Fruit fly (Drosophila melanogaster) whole organism, embryonic: ENCODE results near the gene CG45049.
A peak's percentile ranks its signal among the peaks of the same experiment; 100 is the strongest.

Experiments used
- BtbVII ChIP-seq: fragments of 200-800 bp; sonication (Bioruptor generic); optimal IDR thresholded peaks from 3 replicates; lab custom pipeline; 2017; ENCODE audit warnings: missing biosample characterization, mild to moderate bottlenecking, missing genetic modification characterization
- CG10366 ChIP-seq: fragments of 200-800 bp; sonication (Bioruptor generic); IDR thresholded peaks from 2 replicates; pipeline ENCODE4 v1.3.6; 2022; ENCODE audit warnings: missing biosample characterization, missing genetic modification characterization
- CG11695 ChIP-seq: fragments of 200-800 bp; sonication (Bioruptor generic); IDR thresholded peaks from 3 replicates; pipeline ENCODE4 v1.3.6; 2022; ENCODE audit warnings: missing biosample characterization, missing genetic modification characterization
- CG11723 ChIP-seq: fragments of 200-800 bp; sonication (Bioruptor generic); optimal IDR thresholded peaks from 2 replicates; lab custom pipeline; 2017; ENCODE audit warnings: missing biosample characterization, mild to moderate bottlenecking, missing genetic modification characterization
- CG12155 ChIP-seq: fragments of 200-800 bp; sonication (Bioruptor generic); optimal IDR thresholded peaks from 3 replicates; lab custom pipeline; 2016; ENCODE audit warnings: missing biosample characterization, missing genetic modification characterization
- CG12219 ChIP-seq: fragments of 200-800 bp; sonication (Bioruptor generic); optimal IDR thresholded peaks from 3 replicates; lab custom pipeline; 2018; ENCODE audit warnings: missing biosample characterization, mild to moderate bottlenecking, missing genetic modification characterization
- CG12299 ChIP-seq: fragments of 200-800 bp; sonication (Bioruptor generic); optimal IDR thresholded peaks from 2 replicates; lab custom pipeline; 2018; ENCODE audit warnings: missing biosample characterization, mild to moderate bottlenecking, missing genetic modification characterization
- CG12942 ChIP-seq: fragments of 200-800 bp; sonication (Bioruptor generic); optimal IDR thresholded peaks from 3 replicates; lab custom pipeline; 2016; ENCODE audit warnings: missing biosample characterization, missing genetic modification characterization
- CG1529 ChIP-seq: fragments of 200-800 bp; sonication (Bioruptor generic); optimal IDR thresholded peaks from 3 replicates; lab custom pipeline; 2018; ENCODE audit warnings: missing biosample characterization, missing genetic modification characterization
- CG15479 ChIP-seq: fragments of 200-800 bp; sonication (Bioruptor generic); optimal IDR thresholded peaks from 3 replicates; lab custom pipeline; 2019; ENCODE audit warnings: missing biosample characterization, mild to moderate bottlenecking, missing genetic modification characterization, moderate library complexity
- CG15601 ChIP-seq: fragments of 200-800 bp; sonication (Bioruptor generic); optimal IDR thresholded peaks from 3 replicates; lab custom pipeline; 2019; ENCODE audit warnings: missing biosample characterization, mild to moderate bottlenecking, missing genetic modification characterization, moderate library complexity
- CG17186 ChIP-seq: fragments of 200-800 bp; sonication (Bioruptor generic); optimal IDR thresholded peaks from 3 replicates; lab custom pipeline; 2017; ENCODE audit warnings: missing biosample characterization, missing genetic modification reagents, missing genetic modification characterization
- CG17612 ChIP-seq: fragments of 200-800 bp; sonication (Bioruptor generic); IDR thresholded peaks from 2 replicates; pipeline ENCODE4 v1.3.6; 2022; ENCODE audit warnings: missing biosample characterization, missing genetic modification characterization
- CG18619 ChIP-seq: fragments of 200-800 bp; sonication (Bioruptor generic); optimal IDR thresholded peaks from 3 replicates; lab custom pipeline; 2017; ENCODE audit warnings: missing biosample characterization, mild to moderate bottlenecking, missing genetic modification characterization
- CG2875 ChIP-seq: fragments of 200-800 bp; sonication (Bioruptor generic); optimal IDR thresholded peaks from 2 replicates; lab custom pipeline; 2017; ENCODE audit warnings: missing biosample characterization, mild to moderate bottlenecking, missing genetic modification characterization, missing genetic modification reagents
- CG30403 ChIP-seq: fragments of 200-800 bp; sonication (Bioruptor generic); optimal IDR thresholded peaks from 3 replicates; lab custom pipeline; 2016; ENCODE audit warnings: missing biosample characterization, missing genetic modification characterization
- CG3281 ChIP-seq: fragments of 200-800 bp; sonication (Bioruptor generic); optimal IDR thresholded peaks from 3 replicates; lab custom pipeline; 2017; ENCODE audit warnings: missing biosample characterization, mild to moderate bottlenecking, missing genetic modification characterization
- CG34224 ChIP-seq: fragments of 200-800 bp; sonication (Bioruptor generic); IDR thresholded peaks from 3 replicates; pipeline ENCODE4 v1.3.6; 2022; ENCODE audit warnings: missing biosample characterization, missing genetic modification characterization; ENCODE audit not compliant: partially characterized antibody
- CG34376 ChIP-seq: fragments of 200-800 bp; sonication (Bioruptor generic); optimal IDR thresholded peaks from 2 replicates; lab custom pipeline; 2018; ENCODE audit warnings: missing biosample characterization, mild to moderate bottlenecking, missing genetic modification characterization
- CG7556 ChIP-seq: fragments of 200-800 bp; sonication (Bioruptor generic); optimal IDR thresholded peaks from 2 replicates; lab custom pipeline; 2017; ENCODE audit warnings: missing biosample characterization, mild to moderate bottlenecking, missing genetic modification characterization
- CG7839 ChIP-seq: fragments of 200-800 bp; sonication (Bioruptor generic); optimal IDR thresholded peaks from 3 replicates; lab custom pipeline; 2018; ENCODE audit warnings: missing biosample characterization, mild to moderate bottlenecking, missing genetic modification characterization, moderate library complexity
- CG7963 ChIP-seq: fragments of 200-800 bp; sonication (Bioruptor generic); IDR thresholded peaks from 3 replicates; pipeline ENCODE4 v1.3.6; 2022; ENCODE audit warnings: missing biosample characterization, missing genetic modification characterization; ENCODE audit not compliant: partially characterized antibody
- CoRest ChIP-seq: fragments of 200-800 bp; sonication (Bioruptor generic); optimal IDR thresholded peaks from 3 replicates; lab custom pipeline; 2018; ENCODE audit warnings: missing biosample characterization, mild to moderate bottlenecking, missing genetic modification characterization, moderate library complexity
- D19B ChIP-seq: fragments of 200-800 bp; sonication (Bioruptor generic); optimal IDR thresholded peaks from 2 replicates; lab custom pipeline; 2017; ENCODE audit warnings: missing biosample characterization, mild to moderate bottlenecking, missing genetic modification characterization
- Dip2 ChIP-seq: fragments of 200-800 bp; sonication (Bioruptor generic); IDR thresholded peaks from 2 replicates; pipeline ENCODE4 v1.3.6; 2022; ENCODE audit warnings: missing biosample characterization, missing genetic modification characterization
- Dref ChIP-seq: fragments of 200-800 bp; sonication (Bioruptor generic); IDR thresholded peaks from 2 replicates; pipeline ENCODE4 v1.3.6; 2022; ENCODE audit warnings: missing biosample characterization, missing genetic modification characterization
- Ets97D ChIP-seq: fragments of 200-800 bp; sonication (Bioruptor generic); optimal IDR thresholded peaks from 3 replicates; lab custom pipeline; 2016; ENCODE audit warnings: missing biosample characterization, missing genetic modification characterization
- H2.0 ChIP-seq: fragments of 200-800 bp; sonication (Bioruptor generic); IDR thresholded peaks from 2 replicates; pipeline ENCODE4 v1.3.6; 2022; ENCODE audit warnings: missing biosample characterization, missing genetic modification characterization
- Sry-β ChIP-seq: fragments of 200-800 bp; sonication (Bioruptor generic); optimal IDR thresholded peaks from 2 replicates; lab custom pipeline; 2018; ENCODE audit warnings: missing biosample characterization, mild to moderate bottlenecking, missing genetic modification characterization, moderate library complexity
- Sry-δ ChIP-seq: fragments of 200-800 bp; sonication (Bioruptor generic); optimal IDR thresholded peaks from 2 replicates; lab custom pipeline; 2016; ENCODE audit warnings: missing biosample characterization, missing genetic modification characterization
- amos ChIP-seq: fragments of 200-800 bp; sonication (Bioruptor generic); IDR thresholded peaks from 2 replicates; pipeline ENCODE4 v1.3.6; 2022; ENCODE audit warnings: missing biosample characterization, missing genetic modification characterization; ENCODE audit not compliant: partially characterized antibody
- chif ChIP-seq, 2 experiments: fragments of 200-800 bp; sonication (Bioruptor generic); optimal IDR thresholded peaks; 3 replicates each; lab custom pipeline; 2016; ENCODE audit warnings: missing biosample characterization in 2 of 2, missing genetic modification characterization in 2 of 2
- ci ChIP-seq: fragments of 200-800 bp; sonication (Bioruptor generic); IDR thresholded peaks from 3 replicates; pipeline ENCODE4 v1.3.6; 2022; ENCODE audit warnings: missing biosample characterization, missing genetic modification characterization
- eve ChIP-seq, 2 experiments: fragments of >200 bp; optimal IDR thresholded peaks; 2 replicates each; lab custom pipeline; 2017; ENCODE audit warnings: missing biosample characterization in 2 of 2, missing genetic modification characterization in 2 of 2
- fd3F ChIP-seq: fragments of 200-800 bp; sonication (Bioruptor generic); optimal IDR thresholded peaks from 2 replicates; lab custom pipeline; 2018; ENCODE audit warnings: missing biosample characterization, mild to moderate bottlenecking, missing genetic modification characterization, moderate library complexity
- grau ChIP-seq: fragments of 200-800 bp; optimal IDR thresholded peaks from 3 replicates; lab custom pipeline; 2019; ENCODE audit warnings: missing biosample characterization, mild to moderate bottlenecking, missing genetic modification characterization, moderate library complexity
- gsb-n ChIP-seq: fragments of 200-800 bp; sonication (Bioruptor generic); optimal IDR thresholded peaks from 3 replicates; lab custom pipeline; 2018; ENCODE audit warnings: missing biosample characterization, mild to moderate bottlenecking, missing genetic modification characterization
- her ChIP-seq: fragments of 200-800 bp; sonication (Bioruptor generic); optimal IDR thresholded peaks from 2 replicates; lab custom pipeline; 2016; ENCODE audit warnings: missing biosample characterization, missing genetic modification characterization
- jumu ChIP-seq: fragments of 200-800 bp; sonication (Bioruptor generic); optimal IDR thresholded peaks from 3 replicates; lab custom pipeline; 2016; ENCODE audit warnings: missing biosample characterization, missing genetic modification characterization
- lola ChIP-seq, 3 experiments: fragments of >200 bp in 2 of 3; fragments of 200-800 bp in 1 of 3; sonication (Bioruptor generic) in 1 of 3; optimal IDR thresholded peaks; 2 replicates each; lab custom pipeline; 2017 to 2019; ENCODE audit warnings: missing biosample characterization in 3 of 3, missing genetic modification characterization in 3 of 3, mild to moderate bottlenecking in 1 of 3, moderate library complexity in 1 of 3
- odd ChIP-seq: fragments of 200-800 bp; sonication (Bioruptor generic); optimal IDR thresholded peaks from 2 replicates; lab custom pipeline; 2017; ENCODE audit warnings: missing biosample characterization, mild to moderate bottlenecking, missing genetic modification characterization
- p53 ChIP-seq: fragments of 200-800 bp; sonication (Bioruptor generic); optimal IDR thresholded peaks from 2 replicates; lab custom pipeline; 2016; ENCODE audit warnings: missing biosample characterization, missing genetic modification characterization
- sc ChIP-seq, 3 experiments: fragments of >200 bp in 2 of 3; fragments of 200-800 bp in 1 of 3; sonication (Bioruptor generic) in 1 of 3; optimal IDR thresholded peaks; 2 replicates in 2 of 3; 3 replicates in 1 of 3; lab custom pipeline; 2017; ENCODE audit warnings: mild to moderate bottlenecking in 1 of 3, missing biosample characterization in 1 of 3, missing genetic modification characterization in 1 of 3, missing genetic modification reagents in 1 of 3
- sisA ChIP-seq: fragments of 200-800 bp; sonication (Bioruptor generic); IDR thresholded peaks from 2 replicates; pipeline ENCODE4 v1.3.6; 2022; ENCODE audit warnings: missing biosample characterization, missing genetic modification characterization
- tin ChIP-seq: fragments of 200-800 bp; sonication (Bioruptor generic); optimal IDR thresholded peaks from 3 replicates; lab custom pipeline; 2016; ENCODE audit warnings: missing biosample characterization, missing genetic modification characterization
- twi ChIP-seq: fragments of 200-800 bp; optimal IDR thresholded peaks from 2 replicates; lab custom pipeline; 2019; ENCODE audit warnings: missing biosample characterization, mild to moderate bottlenecking, missing genetic modification characterization, moderate library complexity
- vnd ChIP-seq: fragments of 200-800 bp; sonication (Bioruptor generic); IDR thresholded peaks from 3 replicates; pipeline ENCODE4 v1.3.6; 2022; ENCODE audit warnings: missing biosample characterization, missing genetic modification characterization; ENCODE audit not compliant: partially characterized antibody
- vvl ChIP-seq: fragments of 200-800 bp; sonication (Bioruptor generic); IDR thresholded peaks from 2 replicates; pipeline ENCODE4 v1.3.6; 2022; ENCODE audit warnings: missing biosample characterization, missing genetic modification characterization

The CG45049 gene

DNA sequence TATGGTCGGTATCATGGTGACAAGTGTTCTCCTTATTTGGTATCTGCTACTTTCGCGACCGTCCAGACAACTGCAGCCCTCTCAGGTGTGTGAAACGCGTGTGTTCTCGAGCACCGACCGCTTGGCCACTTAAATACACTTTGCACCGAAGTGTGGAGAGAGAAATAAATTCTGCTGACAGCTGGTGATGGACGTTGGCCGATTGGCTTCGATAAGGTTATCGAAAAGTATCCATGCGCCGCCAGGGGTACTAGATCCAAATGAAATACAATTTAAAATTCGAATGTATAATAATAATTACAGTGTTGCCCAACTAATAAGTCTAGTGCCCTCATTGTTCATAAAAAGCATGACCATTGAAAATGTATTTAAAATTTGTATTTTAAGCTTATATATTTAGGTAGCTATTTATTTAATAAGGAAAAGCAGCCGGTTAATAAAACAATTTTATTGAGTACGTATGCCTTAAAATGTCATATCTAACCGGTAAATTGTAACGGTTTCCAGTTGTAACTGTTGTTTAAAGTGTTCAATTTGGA, 40.4 kb upstream of the CG45049 start, which contains the start of the genes Gclm and CG17625 (continued):
- TF ChIP-seq CG7963 = peak; percentile 62
- no peak for TF ChIP-seq odd (GFP tag; lab: Kevin White, UChicago)
- peak; percentile 77 for TF ChIP-seq Ets97D (GFP tag; lab: Kevin White, UChicago)
- peak; percentile 3 for TF ChIP-seq jumu (GFP tag; lab: Kevin White, UChicago)
- TF ChIP-seq CG2875 = no peak
- TF ChIP-seq CG7839 = peak; percentile 53
- peak; percentile 22; the same call in 1 of the 2 replicates for TF ChIP-seq sisA (GFP tag; lab: Robert Waterston, UW)
- peak; percentile 41 for TF ChIP-seq tin (GFP tag; lab: Kevin White, UChicago)
- peak; percentile 70 for TF ChIP-seq CoRest (tag; lab: Kevin White, UChicago)
- no peak for TF ChIP-seq Dip2 (GFP tag; lab: Robert Waterston, UW)
- peak; percentile 18 for TF ChIP-seq CG12219 (GFP tag; lab: Kevin White, UChicago)
- TF ChIP-seq fd3F = peak; percentile 26
- TF ChIP-seq Sry-δ = peak; percentile 92
- TF ChIP-seq CG7556 (GFP tag; lab: Kevin White, UChicago) = peak; percentile 58
- TF ChIP-seq CG12299 (tag; lab: Kevin White, UChicago) = peak; percentile 20
- peak; percentile 74 for TF ChIP-seq ci
- no peak for TF ChIP-seq CG11695 (GFP tag; lab: Robert Waterston, UW)
- TF ChIP-seq vnd = peak; percentile 47; the same call in 2 of the 3 replicates
- TF ChIP-seq CG12942 (GFP tag; lab: Kevin White, UChicago) = peak; percentile 4
- TF ChIP-seq eve (GFP tag; optimal IDR thresholded peaks at IDR 0.05; lab: Kevin White, UChicago) = no peak
- no peak for TF ChIP-seq CG1529 (GFP tag; lab: Kevin White, UChicago)
- peak; percentile 38 for TF ChIP-seq twi
- TF ChIP-seq CG15601 = peak; percentile 7
- TF ChIP-seq gsb-n (tag; lab: Kevin White, UChicago) = peak; percentile 42
- peak; percentile 33 for TF ChIP-seq her
- no peak for TF ChIP-seq CG15479 (GFP tag; lab: Kevin White, UChicago)
- peak; percentile 59 for TF ChIP-seq CG34376 (GFP tag; lab: Kevin White, UChicago)
- TF ChIP-seq Sry-β (GFP tag; lab: Kevin White, UChicago) = no peak
- peak; percentile 45 for TF ChIP-seq CG18619 (GFP tag; lab: Kevin White, UChicago)
- TF ChIP-seq CG12155 (GFP tag; lab: Kevin White, UChicago) = peak; percentile 29
- no peak for TF ChIP-seq sc (optimal IDR thresholded peaks at IDR 0.05; lab: Kevin White, UChicago)
- no peak for TF ChIP-seq sc (GFP tag; optimal IDR thresholded peaks at IDR 0.05; lab: Kevin White, UChicago)
- no peak for TF ChIP-seq CG17612 (GFP tag; lab: Robert Waterston, UW)
- TF ChIP-seq p53 = no peak
- TF ChIP-seq lola (GFP tag; optimal IDR thresholded peaks at IDR 0.05; lab: Kevin White, UChicago) = peak in 1 of 3 experiments; percentile 46
- TF ChIP-seq chif (GFP tag; optimal IDR thresholded peaks at IDR 0.05; lab: Kevin White, UChicago) = peak; percentile 18 to 21
- peak; percentile 84 for TF ChIP-seq amos (GFP tag; lab: Robert Waterston, UW)
- TF ChIP-seq vvl (GFP tag; lab: Robert Waterston, UW) = peak; percentile 82
- TF ChIP-seq CG17186 (GFP tag; lab: Kevin White, UChicago) = peak; percentile 34
- no peak for TF ChIP-seq CG11723
- TF ChIP-seq H2.0 (GFP tag; lab: Robert Waterston, UW) = peak; percentile 28; the same call in 1 of the 2 replicates
- TF ChIP-seq BtbVII (GFP tag; lab: Kevin White, UChicago) = peak; percentile 39
- peak; percentile 60 for TF ChIP-seq CG10366
- peak; percentile 93 for TF ChIP-seq grau (tag; lab: Kevin White, UChicago)
- TF ChIP-seq D19B (GFP tag; lab: Kevin White, UChicago) = no peak
- TF ChIP-seq CG3281 = peak; percentile 51
- peak; percentile 63 for TF ChIP-seq CG30403 (GFP tag; lab: Kevin White, UChicago)
- peak; percentile 75 for TF ChIP-seq CG34224 (GFP tag; lab: Robert Waterston, UW)
- peak; percentile 95 for TF ChIP-seq Dref
